Worm (Caenorhabditis elegans) whole organism, L4 larva: ENCODE measurements around the gene nse-4.
A peak's percentile ranks its signal among the peaks of the same experiment; 100 is the strongest.

Experiments
- T20F7.1 ChIP-seq: fragments of 200-800 bp; sonication (Bioruptor generic); optimal IDR thresholded peaks from 2 replicates; lab custom pipeline; 2018; ENCODE audit warnings: mild to moderate bottlenecking, missing genetic modification characterization, missing compliant biosample characterization
- aha-1 ChIP-seq: fragments of 150-350 bp; peaks from one replicate; lab custom pipeline; 2014; ENCODE audit warnings: missing biosample characterization, missing genetic modification characterization
- aly-2 ChIP-seq: sonication (generic microtip); optimal IDR thresholded peaks from 2 replicates; lab custom pipeline; 2018; ENCODE audit warnings: missing biosample characterization, missing genetic modification characterization
- ceh-28 ChIP-seq: fragments of 150-350 bp; optimal IDR thresholded peaks from 2 replicates; lab custom pipeline; 2014; ENCODE audit warnings: missing biosample characterization, missing genetic modification reagents, missing genetic modification characterization
- ceh-32 ChIP-seq: sonication (generic microtip); optimal IDR thresholded peaks from 2 replicates; lab custom pipeline; 2016; ENCODE audit warnings: mild to moderate bottlenecking, missing genetic modification characterization, missing compliant biosample characterization; ENCODE audit not compliant: poor library complexity
- ceh-62 ChIP-seq: sonication (generic microtip); optimal IDR thresholded peaks from 2 replicates; lab custom pipeline; 2017; ENCODE audit warnings: missing biosample characterization, missing genetic modification characterization
- ces-1 ChIP-seq: fragments of 150-350 bp; sonication (generic microtip); optimal IDR thresholded peaks from 4 replicates; lab custom pipeline; 2014; ENCODE audit warnings: missing biosample characterization, missing genetic modification reagents, missing genetic modification characterization
- cey-2 ChIP-seq: sonication (generic microtip); optimal IDR thresholded peaks from 3 replicates; lab custom pipeline; 2017; ENCODE audit warnings: missing genetic modification characterization, mild to moderate bottlenecking, missing compliant biosample characterization, antibody characterized with exemption, borderline replicate concordance; ENCODE audit not compliant: insufficient read depth
- ctbp-1 ChIP-seq: fragments of 200-800 bp; sonication (Bioruptor generic); IDR thresholded peaks from 2 replicates; pipeline ENCODE4 v1.3.6; 2022; ENCODE audit warnings: missing genetic modification reagents, missing genetic modification characterization, missing compliant biosample characterization
- daf-16 ChIP-seq, 3 experiments: sonication (generic microtip); optimal IDR thresholded peaks; 2 replicates each; lab custom pipeline; 2016 to 2017; ENCODE audit warnings: missing genetic modification characterization in 3 of 3, missing genetic modification reagents in 3 of 3, mild to moderate bottlenecking in 2 of 3, missing compliant biosample characterization in 2 of 3, missing biosample characterization in 1 of 3, moderate library complexity in 1 of 3
- dmd-6 ChIP-seq: fragments of 200-800 bp; sonication (Bioruptor generic); IDR thresholded peaks from 2 replicates; pipeline ENCODE4 v1.3.6; 2022; ENCODE audit warnings: missing genetic modification reagents, missing genetic modification characterization, missing compliant biosample characterization
- dmd-8 ChIP-seq: fragments of 200-800 bp; sonication (Bioruptor generic); IDR thresholded peaks from 2 replicates; pipeline ENCODE4 v1.3.6; 2022; ENCODE audit warnings: missing genetic modification characterization, missing compliant biosample characterization
- dpl-1 ChIP-seq: fragments of 150-350 bp; optimal IDR thresholded peaks from 2 replicates; lab custom pipeline; 2014; ENCODE audit warnings: missing biosample characterization, missing genetic modification reagents, missing genetic modification characterization
- duxl-1 ChIP-seq: sonication (generic microtip); optimal IDR thresholded peaks from 2 replicates; lab custom pipeline; 2016; ENCODE audit warnings: mild to moderate bottlenecking, missing genetic modification characterization, moderate library complexity, missing compliant biosample characterization; ENCODE audit not compliant: poor library complexity
- dve-1 ChIP-seq: sonication (generic microtip); optimal IDR thresholded peaks from 2 replicates; lab custom pipeline; 2017; ENCODE audit warnings: antibody characterized with exemption, mild to moderate bottlenecking, missing genetic modification characterization, missing compliant biosample characterization; ENCODE audit not compliant: insufficient read depth
- hif-1 ChIP-seq, 2 experiments: sonication (generic microtip); optimal IDR thresholded peaks; 2 replicates each; lab custom pipeline; 2016 to 2017; ENCODE audit warnings: missing compliant biosample characterization in 2 of 2, missing genetic modification characterization in 2 of 2, missing genetic modification reagents in 2 of 2, missing genotype in 2 of 2, mild to moderate bottlenecking in 1 of 2
- hlh-11 ChIP-seq: fragments of 200-800 bp; sonication (Bioruptor generic); optimal IDR thresholded peaks from 2 replicates; lab custom pipeline; 2018; ENCODE audit warnings: mild to moderate bottlenecking, missing genetic modification characterization, missing compliant biosample characterization
- hlh-30 ChIP-seq: sonication (generic microtip); optimal IDR thresholded peaks from 2 replicates; lab custom pipeline; 2017; ENCODE audit warnings: antibody characterized with exemption, mild to moderate bottlenecking, missing genetic modification characterization, missing compliant biosample characterization; ENCODE audit not compliant: insufficient read depth
- hmg-1.1 ChIP-seq: fragments of 200-800 bp; sonication (Bioruptor generic); IDR thresholded peaks from 2 replicates; pipeline ENCODE4 v1.3.6; 2022; ENCODE audit warnings: missing genetic modification reagents, missing genetic modification characterization, missing compliant biosample characterization
- lin-13 ChIP-seq: fragments of 150-350 bp; optimal IDR thresholded peaks from 2 replicates; lab custom pipeline; 2014; ENCODE audit warnings: missing biosample characterization, missing genetic modification reagents, missing genetic modification characterization
- lin-15B ChIP-seq: fragments of 150-350 bp; sonication (generic microtip); optimal IDR thresholded peaks from 3 replicates; lab custom pipeline; 2014; ENCODE audit warnings: missing biosample characterization, missing genetic modification characterization
- lin-38 ChIP-seq: fragments of 200-800 bp; sonication (Bioruptor generic); IDR thresholded peaks from 2 replicates; pipeline ENCODE4 v1.3.6; 2022; ENCODE audit warnings: missing genetic modification reagents, missing genetic modification characterization, missing compliant biosample characterization
- lsy-2 ChIP-seq, 2 experiments: fragments of 150-350 bp in 1 of 2; sonication (generic microtip) in 1 of 2; optimal IDR thresholded peaks; 2 replicates each; lab custom pipeline; 2014 to 2017; ENCODE audit warnings: missing biosample characterization in 2 of 2, missing genetic modification characterization in 2 of 2
- mdl-1 ChIP-seq, 2 experiments: fragments of 150-350 bp in 1 of 2; sonication (generic microtip) in 1 of 2; optimal IDR thresholded peaks; 2 replicates each; lab custom pipeline; 2014 to 2017; ENCODE audit warnings: missing biosample characterization in 2 of 2, missing genetic modification characterization in 2 of 2
- mep-1 ChIP-seq: fragments of 150-350 bp; sonication (generic microtip); optimal IDR thresholded peaks from 3 replicates; lab custom pipeline; 2014; ENCODE audit warnings: missing biosample characterization, missing genetic modification characterization
- mes-2 ChIP-seq: sonication (generic microtip); optimal IDR thresholded peaks from 2 replicates; lab custom pipeline; 2016; ENCODE audit warnings: missing genotype, mild to moderate bottlenecking, missing genetic modification characterization, missing compliant biosample characterization; ENCODE audit not compliant: poor library complexity, severe bottlenecking
- nhr-102 ChIP-seq: sonication (generic microtip); optimal IDR thresholded peaks from 2 replicates; lab custom pipeline; 2016; ENCODE audit warnings: mild to moderate bottlenecking, missing genetic modification characterization, moderate library complexity, missing compliant biosample characterization
- nhr-11 ChIP-seq: fragments of 150-350 bp; optimal IDR thresholded peaks from 2 replicates; lab custom pipeline; 2014; ENCODE audit warnings: missing biosample characterization, missing genetic modification characterization
- nhr-25 ChIP-seq: sonication (generic microtip); optimal IDR thresholded peaks from 2 replicates; lab custom pipeline; 2017; ENCODE audit warnings: missing genetic modification characterization, mild to moderate bottlenecking, missing compliant biosample characterization, antibody characterized with exemption, moderate library complexity, borderline replicate concordance; ENCODE audit not compliant: insufficient read depth
- nhr-28 ChIP-seq: fragments of 150-350 bp; optimal IDR thresholded peaks from 2 replicates; lab custom pipeline; 2014; ENCODE audit warnings: missing biosample characterization, missing genetic modification characterization
- nhr-77 ChIP-seq: fragments of 150-350 bp; optimal IDR thresholded peaks from 2 replicates; lab custom pipeline; 2014; ENCODE audit warnings: missing biosample characterization, missing genetic modification characterization
- pha-4 ChIP-seq, 2 experiments: fragments of 150-350 bp in 1 of 2; fragments of 200-800 bp in 1 of 2; sonication (Bioruptor generic) in 1 of 2; IDR thresholded peaks in 1 of 2; optimal IDR thresholded peaks in 1 of 2; 2 replicates each; pipeline versions ENCODE4 v1.3.6 to Lab custom; 2014 to 2022; ENCODE audit warnings: missing genetic modification characterization in 2 of 2, missing genetic modification reagents in 2 of 2, missing biosample characterization in 1 of 2, missing compliant biosample characterization in 1 of 2
- pqm-1 ChIP-seq: sonication (generic microtip); optimal IDR thresholded peaks from 2 replicates; lab custom pipeline; 2017; ENCODE audit warnings: missing biosample characterization, missing genetic modification characterization
- rbr-2 ChIP-seq: sonication (generic microtip); optimal IDR thresholded peaks from 2 replicates; lab custom pipeline; 2016; ENCODE audit warnings: missing genotype, missing genetic modification characterization, missing compliant biosample characterization
- skn-1 ChIP-seq: fragments of 150-350 bp; optimal IDR thresholded peaks from 2 replicates; lab custom pipeline; 2014; ENCODE audit warnings: missing biosample characterization, missing genetic modification characterization
- snpc-1.2 ChIP-seq: fragments of 200-800 bp; sonication (Bioruptor generic); IDR thresholded peaks from 2 replicates; pipeline ENCODE4 v1.3.6; 2022; ENCODE audit warnings: missing genetic modification reagents, missing genetic modification characterization, missing compliant biosample characterization
- snpc-4 ChIP-seq: fragments of 150-350 bp; optimal IDR thresholded peaks from 2 replicates; lab custom pipeline; 2014; ENCODE audit warnings: missing biosample characterization, missing genetic modification characterization
- unc-130 ChIP-seq: sonication (generic microtip); optimal IDR thresholded peaks from 2 replicates; lab custom pipeline; 2016; ENCODE audit warnings: missing genetic modification reagents, missing genetic modification characterization, missing compliant biosample characterization
- unc-62 ChIP-seq, 3 experiments: fragments of 150-350 bp in 1 of 3; sonication (generic microtip); optimal IDR thresholded peaks in 2 of 3; peaks in 1 of 3; 1 replicate in 1 of 3; 2 replicates in 2 of 3; lab custom pipeline; 2014 to 2017; ENCODE audit warnings: missing biosample characterization in 3 of 3, missing genetic modification characterization in 3 of 3, missing genetic modification reagents in 3 of 3, missing genotype in 1 of 3
- zip-2 ChIP-seq: fragments of 150-350 bp; optimal IDR thresholded peaks from 2 replicates; lab custom pipeline; 2014; ENCODE audit warnings: missing biosample characterization, missing genetic modification characterization
- ztf-11 ChIP-seq: fragments of 150-350 bp; optimal IDR thresholded peaks from 2 replicates; lab custom pipeline; 2014; ENCODE audit warnings: missing biosample characterization, missing genetic modification characterization

nse-4 gene

ce11 chrIV:11480027-11480896 is at the start of gene nse-4, which contains the start of gene mbf-1:
Gene nse-4 (plus strand): TSS chrIV:11480846.
Gene mbf-1 (minus strand): TSS chrIV:11480369.
- TF ChIP-seq unc-130 = no peak
- no peak for TF ChIP-seq cey-2 (tag; lab: Kevin White, UChicago)
- TF ChIP-seq mdl-1 (tag; optimal IDR thresholded peaks at IDR 0.05; lab: Kevin White, UChicago) = peak in 1 of 2 experiments; percentile 6
- peak; percentile 75 for TF ChIP-seq hlh-30 (tag; lab: Kevin White, UChicago)
- TF ChIP-seq nhr-11 = peak; percentile 0
- TF ChIP-seq pqm-1 (tag; lab: Kevin White, UChicago) = no peak
- 0 out of 2 replicates have a peak, but pooled peaks have one; percentile 10 for TF ChIP-seq ctbp-1
- peak; percentile 42 for TF ChIP-seq hlh-11 (tag; lab: Kevin White, UChicago)
- peak; percentile 37; the same call in 1 of the 2 replicates for TF ChIP-seq dmd-6 (GFP tag; lab: Robert Waterston, UW)
- TF ChIP-seq lin-15B (tag; lab: Kevin White, UChicago) = no peak
- TF ChIP-seq mes-2 = peak; percentile 69
- 0 out of 2 replicates have a peak, but pooled peaks have one; percentile 26 for TF ChIP-seq hmg-1.1 (GFP tag; lab: Robert Waterston, UW)
- TF ChIP-seq rbr-2 (tag; lab: Kevin White, UChicago) = peak; percentile 59
- peak; percentile 81 for TF ChIP-seq dpl-1 (GFP tag; lab: Kevin White, UChicago)
- peak; percentile 80 for TF ChIP-seq mep-1 (tag; lab: Kevin White, UChicago)
- TF ChIP-seq ceh-62 (tag; lab: Kevin White, UChicago) = no peak
- TF ChIP-seq daf-16 (GFP tag; optimal IDR thresholded peaks at IDR 0.05; lab: Kevin White, UChicago) = peak in 1 of 2 experiments; percentile 68
- TF ChIP-seq daf-16 (tag; optimal IDR thresholded peaks at IDR 0.05; lab: Kevin White, UChicago) = peak; percentile 23
- TF ChIP-seq ceh-28 (tag; lab: Kevin White, UChicago) = no peak
- TF ChIP-seq aly-2 = no peak
- TF ChIP-seq ceh-32 = no peak
- TF ChIP-seq nhr-77 (tag; lab: Kevin White, UChicago) = peak; percentile 43
- TF ChIP-seq pha-4 (GFP tag; IDR thresholded peaks at IDR 0.05; lab: Robert Waterston, UW) = 0 out of 2 replicates have a peak, but pooled peaks have one; percentile 12
- peak; percentile 84 for TF ChIP-seq pha-4 (tag; optimal IDR thresholded peaks at IDR 0.05; lab: Kevin White, UChicago)
- TF ChIP-seq duxl-1 (tag; lab: Kevin White, UChicago) = no peak
- peak; percentile 73 for TF ChIP-seq zip-2 (tag; lab: Kevin White, UChicago)
- peak; percentile 70 for TF ChIP-seq dve-1 (tag; lab: Kevin White, UChicago)
- TF ChIP-seq nhr-102 = no peak
- TF ChIP-seq lin-13 = no peak
- no peak for TF ChIP-seq ztf-11 (tag; lab: Kevin White, UChicago)
- peak in 1 of 2 experiments; percentile 78 for TF ChIP-seq lsy-2 (tag; optimal IDR thresholded peaks at IDR 0.05; lab: Kevin White, UChicago)
- peak in 1 of 2 experiments; percentile 21 for TF ChIP-seq hif-1 (tag; optimal IDR thresholded peaks at IDR 0.05; lab: Kevin White, UChicago)
- peak in 1 of 2 experiments; percentile 55 for TF ChIP-seq unc-62 (GFP tag; optimal IDR thresholded peaks at IDR 0.05 in 1 of 2; lab: Kevin White, UChicago)
- TF ChIP-seq unc-62 (tag; optimal IDR thresholded peaks at IDR 0.05; lab: Kevin White, UChicago) = no peak
- no peak for TF ChIP-seq skn-1
- peak; percentile 80 for TF ChIP-seq aha-1
- peak; percentile 23 for TF ChIP-seq nhr-28
- peak; percentile 75 for TF ChIP-seq T20F7.1
- peak; percentile 69 for TF ChIP-seq lin-38

DNA sequence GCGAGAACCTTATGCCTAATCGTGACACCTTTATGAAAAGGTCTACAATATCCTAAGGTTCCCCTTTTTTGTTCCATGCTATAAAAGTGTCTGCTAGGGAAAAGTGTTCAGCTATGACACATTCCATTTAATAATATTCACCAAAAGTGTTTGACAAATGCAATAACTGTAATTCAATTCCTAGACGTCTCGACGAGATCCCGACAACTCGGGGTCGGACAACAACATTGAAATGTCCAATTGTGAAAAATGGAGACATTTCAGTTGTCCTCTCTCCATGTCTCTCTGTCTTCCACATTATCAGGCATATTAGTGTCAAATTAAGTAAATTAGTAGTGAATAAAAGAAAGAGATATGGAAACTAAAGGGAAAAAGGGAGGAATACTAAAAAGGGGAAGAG is 49.2 kb upstream of the nse-4 start:
- TF ChIP-seq nhr-25 (tag; lab: Kevin White, UChicago) = no peak
- TF ChIP-seq snpc-4 = no peak
- TF ChIP-seq dmd-8 (GFP tag; lab: Robert Waterston, UW) = no peak
- TF ChIP-seq snpc-1.2 (GFP tag; lab: Robert Waterston, UW) = no peak
- TF ChIP-seq aha-1 = no peak
- 0 out of 2 replicates have a peak, but pooled peaks have one; percentile 28 for TF ChIP-seq ctbp-1
- TF ChIP-seq ces-1 (GFP tag; lab: Kevin White, UChicago) = peak; percentile 28
